Fruit fly (Drosophila melanogaster) whole organism, adult: ENCODE data around the gene CG4502.

Experiments
- CG12768 ChIP-seq: fragments of 200-800 bp; sonication (Bioruptor generic); optimal IDR thresholded peaks from 2 replicates; lab custom pipeline; 2017; ENCODE audit warnings: missing biosample characterization, missing genetic modification characterization, mild to moderate bottlenecking, moderate library complexity, missing genetic modification reagents
- CG5204 ChIP-seq: fragments of 200-800 bp; sonication (Bioruptor generic); optimal IDR thresholded peaks from 2 replicates; lab custom pipeline; 2016; ENCODE audit warnings: missing biosample characterization, missing genetic modification characterization
- CG7045 ChIP-seq: fragments of 200-800 bp; sonication (Bioruptor generic); optimal IDR thresholded peaks from 2 replicates; lab custom pipeline; 2017; ENCODE audit warnings: missing biosample characterization, mild to moderate bottlenecking, missing genetic modification characterization
- CG7101 ChIP-seq: fragments of 200-800 bp; sonication (Bioruptor generic); optimal IDR thresholded peaks from 2 replicates; lab custom pipeline; 2018; ENCODE audit warnings: missing biosample characterization, mild to moderate bottlenecking, missing genetic modification characterization, moderate library complexity
- Crg-1 ChIP-seq: fragments of 200-800 bp; sonication (Bioruptor generic); optimal IDR thresholded peaks from 2 replicates; lab custom pipeline; 2016; ENCODE audit warnings: missing biosample characterization, missing genetic modification characterization
- Hr96 ChIP-seq: fragments of 200-800 bp; sonication (Bioruptor generic); optimal IDR thresholded peaks from 2 replicates; lab custom pipeline; 2016; ENCODE audit warnings: missing biosample characterization, missing genetic modification characterization
- Mnt ChIP-seq: fragments of 200-800 bp; sonication (Bioruptor generic); optimal IDR thresholded peaks from 2 replicates; lab custom pipeline; 2016; ENCODE audit warnings: missing biosample characterization, mild to moderate bottlenecking, missing genetic modification characterization
- bab1 ChIP-seq: fragments of 200-800 bp; sonication (Bioruptor generic); optimal IDR thresholded peaks from 3 replicates; lab custom pipeline; 2019; ENCODE audit warnings: missing biosample characterization, mild to moderate bottlenecking, missing genetic modification characterization, moderate library complexity
- cic ChIP-seq: fragments of 200-800 bp; sonication (Bioruptor generic); optimal IDR thresholded peaks from 2 replicates; lab custom pipeline; 2017; ENCODE audit warnings: missing biosample characterization, mild to moderate bottlenecking, missing genetic modification characterization, moderate library complexity
- kay ChIP-seq: fragments of 200-800 bp; sonication (Bioruptor generic); peaks from one replicate; lab custom pipeline; 2016; ENCODE audit warnings: missing biosample characterization, missing genetic modification characterization, borderline replicate concordance
- ovo ChIP-seq: fragments of 200-800 bp; sonication (Bioruptor generic); optimal IDR thresholded peaks from 2 replicates; lab custom pipeline; 2016; ENCODE audit warnings: missing biosample characterization, missing genetic modification characterization
- toe ChIP-seq: fragments of 200-800 bp; sonication (Bioruptor generic); optimal IDR thresholded peaks from 2 replicates; lab custom pipeline; 2016; ENCODE audit warnings: missing biosample characterization, missing genetic modification characterization

DNA sequence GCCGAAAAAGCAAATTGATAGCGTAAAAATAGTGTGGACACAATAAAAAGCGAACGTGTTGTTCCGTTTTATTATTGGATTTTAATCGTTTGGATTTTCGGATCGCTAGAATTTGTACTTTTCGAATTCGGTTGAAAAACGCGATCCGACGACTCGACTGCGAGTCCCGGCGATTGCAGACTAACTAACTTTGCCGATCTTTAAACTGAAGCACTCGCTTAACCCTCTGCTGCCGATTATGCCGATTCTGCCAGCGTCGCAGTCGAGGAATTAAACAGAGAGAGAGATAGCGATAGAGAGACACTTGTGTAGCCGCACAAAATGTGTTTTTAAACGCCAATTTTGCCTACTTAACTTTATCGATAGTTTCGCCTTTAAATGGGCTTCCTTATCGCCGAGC, 36.2 kb upstream of the CG4502 start:
- TF ChIP-seq CG7101 (tag; lab: Kevin White, UChicago) (no peak), bab1 (no peak), CG12768 (GFP tag; lab: Kevin White, UChicago) (no peak), CG7045 (no peak), toe (GFP tag; lab: Kevin White, UChicago) (no peak), kay (no peak), CG5204 (GFP tag; lab: Kevin White, UChicago) (no peak), Hr96 (GFP tag; lab: Kevin White, UChicago) (no peak), Crg-1 (GFP tag; lab: Kevin White, UChicago) (no peak), Mnt (peak; percentile 16), ovo (GFP tag; lab: Kevin White, UChicago) (no peak), cic (GFP tag; lab: Kevin White, UChicago) (peak; percentile 45)
